Fruit fly (Drosophila melanogaster): Measurements from ENCODE around the gene Ice2.
A peak's percentile ranks its signal among the peaks of the same experiment; 100 is the strongest.

dm6 chr3R:21097631-21098117 is 32.3 kb upstream of the Ice2 start, which contains the start of gene RhoGAP93B:
- TF ChIP-seq CG1620 (GFP tag; optimal IDR thresholded peaks at IDR 0.05), result peak; percentile 85
- peak; percentile 92 for TF ChIP-seq CG11617 (GFP tag; optimal IDR thresholded peaks at IDR 0.05)
- TF ChIP-seq Hr96 (GFP tag; optimal IDR thresholded peaks at IDR 0.05), result no peak
- peak; percentile 74 for TF ChIP-seq Crg-1 (GFP tag; optimal IDR thresholded peaks at IDR 0.05)
- peak; percentile 79 for TF ChIP-seq ovo (GFP tag; optimal IDR thresholded peaks at IDR 0.05)
- peak; percentile 90 for TF ChIP-seq CG7045 (GFP tag; optimal IDR thresholded peaks at IDR 0.05)
- no peak for TF ChIP-seq kay (GFP tag; ENCODE audit: borderline replicate concordance)
- peak; percentile 94 for TF ChIP-seq bab1 (GFP tag; optimal IDR thresholded peaks at IDR 0.05)

Measured in whole organism, adult.